Worm (Caenorhabditis elegans) whole organism, dauer: Measurements from ENCODE around the gene oig-2.

Source experiments
- unc-62 ChIP-seq: sonication (generic microtip); optimal IDR thresholded peaks from 2 replicates; lab custom pipeline; 2017; ENCODE audit warnings: missing biosample characterization, missing genetic modification reagents, missing genetic modification characterization

The oig-2 gene

DNA sequence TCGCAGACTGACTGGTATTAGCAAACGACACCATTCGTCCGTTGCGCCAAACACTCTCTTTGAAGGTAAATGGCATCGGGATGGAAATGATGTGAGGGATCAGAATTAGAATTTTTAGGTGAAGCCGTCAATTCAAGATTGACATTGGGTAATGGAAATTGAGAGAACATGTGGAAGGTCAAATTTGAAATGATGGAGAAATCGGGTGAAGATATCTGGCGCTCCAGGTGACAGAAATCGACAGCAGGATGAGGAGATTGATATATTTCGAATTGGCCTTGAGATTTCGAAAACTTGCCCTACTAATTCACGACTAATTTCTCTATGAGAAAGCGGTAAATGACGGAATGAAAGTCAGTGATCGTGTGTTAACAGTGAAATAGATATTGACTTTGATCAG is 14.6 kb upstream of the oig-2 start:
- no peak for TF ChIP-seq unc-62

ce11 chrII:13013966-13014365 is 6.0 kb upstream of the oig-2 start, which contains the start of gene F18A11.5:
F18A11.5 (minus strand) TSS chrII:13014286.
- TF ChIP-seq unc-62, result no peak

DNA sequence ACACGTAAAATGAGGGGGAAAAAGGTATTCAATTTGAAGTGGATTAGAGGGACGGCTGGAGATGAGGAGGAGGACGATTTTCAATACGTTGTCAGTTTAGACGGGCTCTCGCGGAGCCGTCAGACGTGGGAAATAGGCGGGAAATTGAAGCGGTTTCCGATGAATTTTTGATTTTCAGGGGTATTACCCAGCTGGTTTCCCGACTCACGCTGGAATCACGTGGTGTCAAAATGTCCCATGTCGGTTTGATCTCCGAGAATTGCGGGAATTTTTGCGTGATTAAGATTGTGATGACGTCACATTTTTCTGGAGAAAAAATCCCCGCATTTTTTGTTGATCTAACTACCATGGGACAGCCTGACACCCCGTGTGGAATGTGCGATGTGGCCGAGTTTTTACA is 4.7 kb upstream of the oig-2 start:
- no peak for TF ChIP-seq unc-62

DNA sequence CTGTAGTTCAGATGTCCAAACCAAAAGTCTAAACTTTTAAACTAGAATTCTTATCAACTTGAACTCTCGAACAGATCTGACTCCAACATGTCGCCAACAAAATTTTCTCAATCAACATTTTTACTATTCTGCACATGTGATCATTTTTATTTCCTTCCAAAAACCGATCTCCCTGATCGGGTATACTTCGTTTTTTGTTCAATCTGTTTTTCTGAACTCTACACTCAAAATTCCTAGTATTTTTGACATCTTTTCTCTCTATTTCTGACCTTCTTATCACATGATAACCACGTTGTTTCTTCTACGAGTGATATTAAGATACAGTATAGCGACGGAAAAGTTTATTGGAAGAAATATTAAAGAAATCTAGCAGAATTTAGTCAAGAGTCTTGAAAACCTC is 1.7 kb downstream of the oig-2 start:
- TF ChIP-seq unc-62, result no peak

- TF ChIP-seq unc-62, result no peak
Observed at ce11 chrII:13004872-13005252, 3.1 kb downstream of the oig-2 start.

ce11 chrII:13004160-13004871 is 3.6 kb downstream of the oig-2 start:
- TF ChIP-seq unc-62, result no peak

ce11 chrII:13003244-13003643 is 4.7 kb downstream of the oig-2 start:
- no peak for TF ChIP-seq unc-62

DNA sequence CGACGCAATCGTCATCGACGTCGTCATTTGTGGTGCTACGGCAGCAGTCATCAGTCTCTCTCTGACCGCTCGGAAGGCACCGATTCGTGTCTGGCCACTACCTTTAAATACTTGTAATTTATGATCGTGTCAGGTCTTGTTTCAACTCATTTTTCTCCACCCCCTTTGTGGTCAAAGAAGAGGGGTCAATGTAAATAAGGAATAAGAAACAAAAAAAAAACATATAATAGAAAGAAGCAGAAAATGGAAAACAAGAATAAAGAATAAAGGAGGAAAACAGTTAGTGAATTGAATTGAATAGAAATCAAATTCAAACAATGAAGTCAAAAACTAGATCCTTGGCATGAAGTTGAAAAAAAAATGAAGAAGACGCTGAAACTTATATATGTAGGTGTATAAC is 7.2 kb downstream of the oig-2 start, which contains the start of gene Y38F1A.8:
TSS of gene Y38F1A.8 (minus strand) at position 101 of the 400 bp plus-strand sequence.
- TF ChIP-seq unc-62, result no peak

DNA sequence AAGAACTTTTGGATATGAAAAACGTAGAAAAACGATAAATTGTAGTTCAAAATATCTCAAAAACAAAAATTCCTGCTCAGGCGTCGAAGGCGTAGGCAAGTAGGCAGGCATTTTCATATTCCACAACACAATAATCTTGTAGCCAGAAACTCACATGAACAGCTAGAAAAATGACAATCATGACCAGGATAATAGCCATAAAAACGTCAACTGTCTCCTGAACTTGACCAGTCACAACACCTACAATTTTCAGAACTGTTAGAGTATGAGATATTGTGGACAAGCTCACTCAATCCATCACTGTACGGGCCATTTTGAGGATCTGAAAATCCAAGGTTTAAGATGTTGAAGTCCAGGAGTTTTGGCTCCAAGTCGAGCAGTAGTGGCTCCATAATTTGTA is 10.6 kb downstream of the oig-2 start, which contains the start of gene Y38F1A.7:
TSS of gene Y38F1A.7 (minus strand) at position 392 of the 400 bp plus-strand sequence.
- no peak for TF ChIP-seq unc-62

- no peak for TF ChIP-seq unc-62
Observed at ce11 chrII:12996249-12996648, 11.7 kb downstream of the oig-2 start, which contains the start of gene hphd-1. hphd-1 (minus strand) TSS chrII:12996571.

DNA sequence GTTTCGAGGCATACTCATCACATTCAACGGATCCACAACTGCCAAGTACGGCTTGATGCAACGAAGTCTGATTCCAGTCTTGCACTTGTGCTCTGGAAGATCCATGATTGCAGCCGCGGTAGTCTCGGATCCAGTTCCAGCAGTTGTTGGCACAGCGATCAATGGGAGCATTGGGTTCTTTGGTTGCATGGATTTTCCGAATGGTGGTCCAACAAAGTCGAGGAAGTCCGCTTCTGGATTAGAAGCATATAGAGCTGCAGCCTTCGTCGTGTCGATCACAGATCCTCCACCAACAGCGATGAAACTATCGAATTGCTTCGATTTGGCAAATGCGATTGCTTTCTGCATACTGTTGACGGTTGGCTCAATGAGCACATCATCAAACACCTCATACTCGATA is 12.6 kb downstream of the oig-2 start:
- no peak for TF ChIP-seq unc-62

ce11 chrII:12994009-12994788 is 13.8 kb downstream of the oig-2 start:
- TF ChIP-seq unc-62, result no peak

- TF ChIP-seq unc-62, result no peak
Observed at ce11 chrII:12992980-12993379, 15.0 kb downstream of the oig-2 start.

DNA sequence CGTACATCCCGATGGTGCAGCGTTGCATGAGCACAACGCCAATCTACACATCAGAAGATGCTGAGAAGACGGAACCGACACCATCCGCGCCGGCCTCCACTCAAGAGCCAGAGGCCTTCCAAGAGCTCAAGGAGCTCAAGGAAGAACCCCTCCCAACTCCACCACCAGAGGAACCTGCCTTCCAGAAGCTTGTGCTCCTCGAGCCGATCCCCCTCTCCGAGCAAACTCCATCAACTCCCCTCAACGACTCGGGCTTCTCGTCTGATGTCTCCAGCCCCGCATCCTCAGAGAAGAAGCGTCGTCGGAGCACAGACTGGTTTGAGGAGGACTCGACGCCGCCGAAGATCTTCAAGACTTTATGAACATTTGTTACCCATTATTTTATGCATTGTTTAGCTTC is 15.8 kb downstream of the oig-2 start:
- TF ChIP-seq unc-62, result no peak

DNA sequence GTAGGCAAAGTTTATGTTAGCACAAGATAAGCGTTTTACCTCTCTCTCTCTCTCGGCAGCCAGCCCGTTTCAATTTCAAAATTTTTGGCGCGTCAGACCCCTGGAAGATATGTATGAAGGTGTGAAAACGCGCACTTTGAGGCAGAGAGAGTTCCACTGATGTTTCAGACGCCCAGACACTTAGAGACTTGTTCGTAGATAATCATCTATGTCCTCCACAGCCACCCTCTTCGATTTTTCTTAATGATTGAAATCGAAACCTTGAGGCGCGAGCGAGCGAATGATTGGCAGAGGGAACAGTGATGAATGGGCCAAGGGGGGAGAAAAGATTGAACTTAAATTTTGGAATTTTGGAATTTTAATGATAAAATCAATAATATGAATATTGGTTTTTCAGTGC is 16.4 kb downstream of the oig-2 start:
- no peak for TF ChIP-seq unc-62

DNA sequence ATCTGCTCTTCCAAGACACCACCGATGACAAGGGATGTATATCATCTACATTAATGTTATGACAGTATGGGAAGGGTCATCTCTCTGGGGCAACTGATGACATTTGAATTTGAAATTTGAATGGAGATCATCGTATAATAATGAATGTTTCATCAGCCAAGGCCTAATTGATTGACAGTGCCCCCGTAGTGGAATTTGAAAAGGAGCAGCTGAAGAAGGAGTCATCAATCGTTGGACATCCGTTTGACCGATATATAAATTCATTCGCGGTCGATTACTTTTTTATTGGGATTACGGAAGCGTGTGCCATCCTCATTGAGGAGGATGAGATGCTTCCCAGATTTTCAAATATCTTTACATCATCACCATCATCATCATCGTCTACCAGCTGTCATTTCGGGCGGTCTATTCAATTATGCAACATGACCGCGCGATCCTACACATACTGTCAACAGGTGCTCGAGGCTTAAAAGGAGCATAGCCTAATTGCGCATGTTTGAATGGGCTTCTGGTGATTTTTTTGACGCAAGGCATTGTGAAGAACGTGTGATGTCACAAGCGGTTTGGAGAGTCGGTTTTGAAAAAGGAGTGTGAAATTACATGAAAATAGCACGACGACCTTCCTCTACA is 16.9 kb downstream of the oig-2 start:
- no peak for TF ChIP-seq unc-62

DNA sequence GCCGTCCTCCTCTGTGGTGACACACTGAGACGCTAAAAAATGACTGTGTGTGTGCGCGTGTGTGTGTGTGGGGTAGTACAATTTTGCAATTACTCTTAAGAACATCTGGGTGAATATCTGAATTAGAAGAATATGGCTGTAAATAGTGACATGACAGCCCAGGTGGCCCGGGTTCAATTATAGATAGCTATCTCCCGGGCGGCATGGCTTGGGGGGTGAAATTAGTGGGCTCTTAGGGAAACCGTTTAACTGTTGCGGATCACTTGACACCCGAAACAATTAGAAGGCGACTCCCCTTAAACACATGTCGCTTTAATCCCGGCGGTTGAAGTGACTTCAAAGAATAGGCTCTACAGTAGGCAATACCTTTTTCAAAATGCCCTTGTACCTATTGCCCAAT is 17.8 kb downstream of the oig-2 start:
- no peak for TF ChIP-seq unc-62
